Fruit fly (Drosophila melanogaster) whole organism, embryonic: ENCODE measurements around the gene Nmdar1.
A peak's percentile ranks its signal among the peaks of the same experiment; 100 is the strongest.

Experiments
- Bgb ChIP-seq: fragments of 200-800 bp; sonication (Bioruptor generic); IDR thresholded peaks from 2 replicates; pipeline ENCODE4 v1.3.6; 2022; ENCODE audit warnings: missing biosample characterization, missing genetic modification characterization; ENCODE audit not compliant: partially characterized antibody
- CG10462 ChIP-seq: fragments of 200-800 bp; sonication (Bioruptor generic); optimal IDR thresholded peaks from 2 replicates; lab custom pipeline; 2016; ENCODE audit warnings: missing biosample characterization, missing genetic modification characterization
- CG10959 ChIP-seq: fragments of 200-800 bp; sonication (Bioruptor generic); IDR thresholded peaks from 2 replicates; pipeline ENCODE4 v1.3.6; 2022; ENCODE audit warnings: missing biosample characterization, missing genetic modification characterization
- CG11696 ChIP-seq: fragments of 200-800 bp; sonication (Bioruptor generic); IDR thresholded peaks from 2 replicates; pipeline ENCODE4 v1.3.6; 2022; ENCODE audit warnings: missing biosample characterization, missing genetic modification characterization
- CG13287 ChIP-seq: fragments of 200-800 bp; sonication (Bioruptor generic); IDR thresholded peaks from 2 replicates; pipeline ENCODE4 v1.3.6; 2022; ENCODE audit warnings: missing biosample characterization, missing genetic modification characterization; ENCODE audit not compliant: partially characterized antibody
- CG13775 ChIP-seq: fragments of 200-800 bp; sonication (Bioruptor generic); optimal IDR thresholded peaks from 3 replicates; lab custom pipeline; 2017; ENCODE audit warnings: missing biosample characterization, mild to moderate bottlenecking, missing genetic modification characterization
- CG15073 ChIP-seq: fragments of 200-800 bp; sonication (Bioruptor generic); optimal IDR thresholded peaks from 2 replicates; lab custom pipeline; 2016; ENCODE audit warnings: missing biosample characterization, missing genetic modification characterization
- CG15514 ChIP-seq: fragments of 200-800 bp; sonication (Bioruptor generic); optimal IDR thresholded peaks from 3 replicates; lab custom pipeline; 2017; ENCODE audit warnings: missing biosample characterization, missing genetic modification characterization, mild to moderate bottlenecking, moderate library complexity, missing genetic modification reagents
- CG17361 ChIP-seq: fragments of 200-800 bp; sonication (Bioruptor generic); IDR thresholded peaks from 3 replicates; pipeline ENCODE4 v1.3.6; 2022; ENCODE audit warnings: missing biosample characterization, missing genetic modification characterization
- CG30403 ChIP-seq: fragments of 200-800 bp; sonication (Bioruptor generic); optimal IDR thresholded peaks from 3 replicates; lab custom pipeline; 2016; ENCODE audit warnings: missing biosample characterization, missing genetic modification characterization
- CG6765 ChIP-seq: fragments of 200-800 bp; sonication (Bioruptor generic); optimal IDR thresholded peaks from 3 replicates; lab custom pipeline; 2017; ENCODE audit warnings: missing biosample characterization, mild to moderate bottlenecking, missing genetic modification characterization
- CG8388 ChIP-seq: fragments of 200-800 bp; sonication (Bioruptor generic); optimal IDR thresholded peaks from 2 replicates; lab custom pipeline; 2019; ENCODE audit warnings: missing biosample characterization, mild to moderate bottlenecking, missing genetic modification characterization, moderate library complexity
- CG9797 ChIP-seq: fragments of 200-800 bp; sonication (Bioruptor generic); optimal IDR thresholded peaks from 3 replicates; lab custom pipeline; 2018; ENCODE audit warnings: missing biosample characterization, mild to moderate bottlenecking, missing genetic modification characterization
- D ChIP-seq, 2 experiments: fragments of 200-800 bp in 1 of 2; fragments of >200 bp in 1 of 2; sonication (Bioruptor generic) in 1 of 2; optimal IDR thresholded peaks; 2 replicates in 1 of 2; 3 replicates in 1 of 2; lab custom pipeline; 2017; ENCODE audit warnings: mild to moderate bottlenecking in 1 of 2, missing biosample characterization in 1 of 2, missing genetic modification characterization in 1 of 2, missing genetic modification reagents in 1 of 2
- Fer1 ChIP-seq: fragments of 200-800 bp; sonication (Bioruptor generic); optimal IDR thresholded peaks from 2 replicates; lab custom pipeline; 2017; ENCODE audit warnings: missing biosample characterization, mild to moderate bottlenecking, missing genetic modification characterization
- GATAe ChIP-seq: fragments of 200-800 bp; sonication (Bioruptor generic); conservative IDR thresholded peaks from 2 replicates; pipeline ENCODE4 v1.3.6; 2022; ENCODE audit warnings: missing biosample characterization, missing genetic modification characterization
- Mad ChIP-seq: fragments of 200-800 bp; sonication (Bioruptor generic); optimal IDR thresholded peaks from 2 replicates; lab custom pipeline; 2016; ENCODE audit warnings: missing biosample characterization, missing genetic modification characterization
- Myb ChIP-seq: fragments of 200-800 bp; sonication (Bioruptor generic); optimal IDR thresholded peaks from 2 replicates; lab custom pipeline; 2016; ENCODE audit warnings: missing biosample characterization, missing genetic modification characterization
- NC2α ChIP-seq: fragments of 200-800 bp; sonication (Bioruptor generic); optimal IDR thresholded peaks from 2 replicates; lab custom pipeline; 2016; ENCODE audit warnings: missing biosample characterization, missing genetic modification characterization
- Nf-YB ChIP-seq: fragments of 200-800 bp; sonication (Bioruptor generic); optimal IDR thresholded peaks from 3 replicates; lab custom pipeline; 2019; ENCODE audit warnings: missing biosample characterization, mild to moderate bottlenecking, missing genetic modification characterization, moderate library complexity
- Ptx1 ChIP-seq: fragments of 200-800 bp; sonication (Bioruptor generic); IDR thresholded peaks from 2 replicates; pipeline ENCODE4 v1.3.6; 2022; ENCODE audit warnings: missing biosample characterization, missing genetic modification characterization
- Scr ChIP-seq: fragments of 200-800 bp; sonication (Bioruptor generic); IDR thresholded peaks from 2 replicates; pipeline ENCODE4 v1.3.6; 2022; ENCODE audit warnings: missing biosample characterization, missing genetic modification characterization; ENCODE audit not compliant: partially characterized antibody
- Sry-δ ChIP-seq: fragments of 200-800 bp; sonication (Bioruptor generic); optimal IDR thresholded peaks from 2 replicates; lab custom pipeline; 2016; ENCODE audit warnings: missing biosample characterization, missing genetic modification characterization
- Xrp1 ChIP-seq: fragments of 200-800 bp; sonication (Bioruptor generic); IDR thresholded peaks from 2 replicates; pipeline ENCODE4 v1.3.6; 2022; ENCODE audit warnings: missing biosample characterization, missing genetic modification characterization
- aop ChIP-seq: fragments of 200-800 bp; sonication (Bioruptor generic); IDR thresholded peaks from 2 replicates; pipeline ENCODE4 v1.3.6; 2022; ENCODE audit warnings: missing biosample characterization, missing genetic modification characterization
- bcd ChIP-seq: fragments of 200-800 bp; sonication (Bioruptor generic); optimal IDR thresholded peaks from 2 replicates; lab custom pipeline; 2017; ENCODE audit warnings: missing biosample characterization, mild to moderate bottlenecking, missing genetic modification characterization
- caup ChIP-seq: fragments of 200-800 bp; sonication (Bioruptor generic); optimal IDR thresholded peaks from 3 replicates; lab custom pipeline; 2017; ENCODE audit warnings: missing biosample characterization, mild to moderate bottlenecking, missing genetic modification characterization, moderate library complexity; ENCODE audit not compliant: severe bottlenecking
- cg ChIP-seq: fragments of 200-800 bp; sonication (Bioruptor generic); optimal IDR thresholded peaks from 3 replicates; lab custom pipeline; 2019; ENCODE audit warnings: missing biosample characterization, mild to moderate bottlenecking, missing genetic modification characterization, moderate library complexity
- emc ChIP-seq: fragments of 200-800 bp; sonication (Bioruptor generic); optimal IDR thresholded peaks from 2 replicates; lab custom pipeline; 2016; ENCODE audit warnings: missing biosample characterization, missing genetic modification characterization
- fd3F ChIP-seq: fragments of 200-800 bp; sonication (Bioruptor generic); optimal IDR thresholded peaks from 2 replicates; lab custom pipeline; 2018; ENCODE audit warnings: missing biosample characterization, mild to moderate bottlenecking, missing genetic modification characterization, moderate library complexity
- fru ChIP-seq: fragments of >200 bp; optimal IDR thresholded peaks from 2 replicates; lab custom pipeline; 2017
- gcm2 ChIP-seq: fragments of 200-800 bp; sonication (Bioruptor generic); optimal IDR thresholded peaks from 2 replicates; lab custom pipeline; 2016; ENCODE audit warnings: missing biosample characterization, missing genetic modification characterization
- grn ChIP-seq: fragments of 200-800 bp; sonication (Bioruptor generic); optimal IDR thresholded peaks from 3 replicates; lab custom pipeline; 2017; ENCODE audit warnings: missing biosample characterization, missing genetic modification characterization
- gro ChIP-seq: fragments of 200-800 bp; sonication (Bioruptor generic); optimal IDR thresholded peaks from 2 replicates; lab custom pipeline; 2016; ENCODE audit warnings: missing biosample characterization, missing genetic modification characterization
- hbn ChIP-seq: fragments of 200-800 bp; sonication (Bioruptor generic); IDR thresholded peaks from 2 replicates; pipeline ENCODE4 v1.3.6; 2022; ENCODE audit warnings: missing biosample characterization, missing genetic modification characterization; ENCODE audit not compliant: partially characterized antibody
- hth ChIP-seq: fragments of >200 bp; optimal IDR thresholded peaks from 2 replicates; lab custom pipeline; 2017; ENCODE audit warnings: inconsistent platforms
- insv ChIP-seq, 2 experiments: fragments of 200-800 bp; sonication (Bioruptor generic); optimal IDR thresholded peaks; 3 replicates each; lab custom pipeline; 2016 to 2018; ENCODE audit warnings: missing biosample characterization in 2 of 2, missing genetic modification characterization in 2 of 2
- lbe ChIP-seq: fragments of 200-800 bp; sonication (Bioruptor generic); optimal IDR thresholded peaks from 2 replicates; lab custom pipeline; 2016; ENCODE audit warnings: missing biosample characterization, mild to moderate bottlenecking, missing genetic modification characterization
- maf-S ChIP-seq: fragments of 200-800 bp; sonication (Bioruptor generic); optimal IDR thresholded peaks from 2 replicates; lab custom pipeline; 2016; ENCODE audit warnings: missing biosample characterization, missing genetic modification characterization
- nau ChIP-seq: fragments of 200-800 bp; sonication (Bioruptor generic); optimal IDR thresholded peaks from 3 replicates; lab custom pipeline; 2017; ENCODE audit warnings: missing biosample characterization, mild to moderate bottlenecking, missing genetic modification characterization, missing genetic modification reagents
- nmo ChIP-seq: fragments of 200-800 bp; sonication (Bioruptor generic); optimal IDR thresholded peaks from 2 replicates; lab custom pipeline; 2018; ENCODE audit warnings: missing biosample characterization, mild to moderate bottlenecking, missing genetic modification characterization, moderate library complexity
- nom ChIP-seq: fragments of 200-800 bp; sonication (Bioruptor generic); optimal IDR thresholded peaks from 2 replicates; lab custom pipeline; 2017; ENCODE audit warnings: missing biosample characterization, missing genetic modification characterization, mild to moderate bottlenecking, moderate library complexity, missing genetic modification reagents
- pfk ChIP-seq: fragments of 200-800 bp; sonication (Bioruptor generic); optimal IDR thresholded peaks from 2 replicates; lab custom pipeline; 2018; ENCODE audit warnings: missing biosample characterization, mild to moderate bottlenecking, missing genetic modification characterization, moderate library complexity
- pros ChIP-seq: fragments of 200-800 bp; sonication (Bioruptor generic); optimal IDR thresholded peaks from 3 replicates; lab custom pipeline; 2019; ENCODE audit warnings: missing biosample characterization, mild to moderate bottlenecking, missing genetic modification characterization, moderate library complexity
- rib ChIP-seq: fragments of 200-800 bp; sonication (Bioruptor generic); IDR thresholded peaks from 2 replicates; pipeline ENCODE4 v1.3.6; 2022; ENCODE audit warnings: missing biosample characterization, missing genetic modification characterization
- row ChIP-seq: fragments of 200-800 bp; sonication (Bioruptor generic); IDR thresholded peaks from 3 replicates; pipeline ENCODE4 v1.3.6; 2022; ENCODE audit warnings: missing biosample characterization, missing genetic modification characterization
- slbo ChIP-seq: fragments of 200-800 bp; sonication (Bioruptor generic); IDR thresholded peaks from 2 replicates; pipeline ENCODE4 v1.3.6; 2022; ENCODE audit warnings: missing biosample characterization, missing genetic modification characterization
- trem ChIP-seq: fragments of 200-800 bp; optimal IDR thresholded peaks from 3 replicates; lab custom pipeline; 2019; ENCODE audit warnings: missing biosample characterization, mild to moderate bottlenecking, missing genetic modification characterization, moderate library complexity
- twi ChIP-seq: fragments of 200-800 bp; optimal IDR thresholded peaks from 2 replicates; lab custom pipeline; 2019; ENCODE audit warnings: missing biosample characterization, mild to moderate bottlenecking, missing genetic modification characterization, moderate library complexity

The Nmdar1 gene

DNA sequence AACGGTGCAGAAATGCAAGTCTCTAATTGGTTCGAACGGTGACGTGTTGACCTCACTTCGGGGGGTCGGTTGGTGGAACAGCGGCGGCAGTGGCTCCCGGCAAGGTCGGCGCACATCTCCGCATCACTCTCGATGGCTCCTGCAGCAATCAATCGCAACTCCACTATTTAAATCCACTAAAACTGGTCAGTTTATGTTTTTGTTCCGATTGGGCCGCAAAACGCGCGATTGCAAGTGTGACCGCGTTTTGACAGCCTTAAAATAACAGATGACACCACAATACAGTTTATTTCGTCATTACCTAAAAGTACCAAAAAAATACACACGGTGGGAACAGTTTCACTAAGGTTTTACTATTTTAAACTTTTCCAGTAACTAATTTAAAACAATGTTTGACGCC lies 58.6 kb downstream of the Nmdar1 start, which contains the start of gene PEK (continued):
- TF ChIP-seq pfk (GFP tag; lab: Kevin White, UChicago), result no peak
- no peak for TF ChIP-seq CG30403 (GFP tag; lab: Kevin White, UChicago)
- peak; percentile 13 for TF ChIP-seq CG15514 (GFP tag; lab: Kevin White, UChicago)
- no peak for TF ChIP-seq slbo (GFP tag; lab: Robert Waterston, UW)
- no peak for TF ChIP-seq rib (GFP tag; lab: Robert Waterston, UW)
- TF ChIP-seq insv (GFP tag; optimal IDR thresholded peaks at IDR 0.05; lab: Kevin White, UChicago), result peak in 1 of 2 experiments; percentile 61
- TF ChIP-seq Scr (GFP tag; lab: Robert Waterston, UW), result 0 out of 2 replicates have a peak, but pooled peaks have one; percentile 13
- TF ChIP-seq Myb (GFP tag; lab: Kevin White, UChicago), result peak; percentile 5
- TF ChIP-seq CG13287 (GFP tag; lab: Robert Waterston, UW), result peak; percentile 11; the same call in 1 of the 2 replicates
- TF ChIP-seq aop, result no peak
- TF ChIP-seq maf-S (GFP tag; lab: Kevin White, UChicago), result no peak
- peak; percentile 44 for TF ChIP-seq nom
- TF ChIP-seq CG17361 (GFP tag; lab: Robert Waterston, UW), result no peak
- no peak for TF ChIP-seq emc (GFP tag; lab: Kevin White, UChicago)
- TF ChIP-seq row (GFP tag; lab: Robert Waterston, UW), result 0 out of 3 replicates have a peak, but pooled peaks have one; percentile 20
- TF ChIP-seq Sry-δ, result peak; percentile 6
- no peak for TF ChIP-seq hth (lab: Kevin White, UChicago)
- peak; percentile 0 for TF ChIP-seq D (optimal IDR thresholded peaks at IDR 0.05; lab: Kevin White, UChicago)
- TF ChIP-seq D (GFP tag; optimal IDR thresholded peaks at IDR 0.05; lab: Kevin White, UChicago), result no peak
- TF ChIP-seq fru (lab: Kevin White, UChicago), result no peak
- 0 out of 2 replicates have a peak, but pooled peaks have one; percentile 29 for TF ChIP-seq hbn
- no peak for TF ChIP-seq CG6765 (GFP tag; lab: Kevin White, UChicago)
- TF ChIP-seq CG9797 (GFP tag; lab: Kevin White, UChicago), result peak; percentile 69
- peak; percentile 53 for TF ChIP-seq Nf-YB (GFP tag; lab: Kevin White, UChicago)
- TF ChIP-seq nmo, result peak; percentile 7
- TF ChIP-seq trem (tag; lab: Kevin White, UChicago), result peak; percentile 44
- no peak for TF ChIP-seq NC2α (GFP tag; lab: Kevin White, UChicago)
- TF ChIP-seq, all 482 proteins: peak for 43

DNA sequence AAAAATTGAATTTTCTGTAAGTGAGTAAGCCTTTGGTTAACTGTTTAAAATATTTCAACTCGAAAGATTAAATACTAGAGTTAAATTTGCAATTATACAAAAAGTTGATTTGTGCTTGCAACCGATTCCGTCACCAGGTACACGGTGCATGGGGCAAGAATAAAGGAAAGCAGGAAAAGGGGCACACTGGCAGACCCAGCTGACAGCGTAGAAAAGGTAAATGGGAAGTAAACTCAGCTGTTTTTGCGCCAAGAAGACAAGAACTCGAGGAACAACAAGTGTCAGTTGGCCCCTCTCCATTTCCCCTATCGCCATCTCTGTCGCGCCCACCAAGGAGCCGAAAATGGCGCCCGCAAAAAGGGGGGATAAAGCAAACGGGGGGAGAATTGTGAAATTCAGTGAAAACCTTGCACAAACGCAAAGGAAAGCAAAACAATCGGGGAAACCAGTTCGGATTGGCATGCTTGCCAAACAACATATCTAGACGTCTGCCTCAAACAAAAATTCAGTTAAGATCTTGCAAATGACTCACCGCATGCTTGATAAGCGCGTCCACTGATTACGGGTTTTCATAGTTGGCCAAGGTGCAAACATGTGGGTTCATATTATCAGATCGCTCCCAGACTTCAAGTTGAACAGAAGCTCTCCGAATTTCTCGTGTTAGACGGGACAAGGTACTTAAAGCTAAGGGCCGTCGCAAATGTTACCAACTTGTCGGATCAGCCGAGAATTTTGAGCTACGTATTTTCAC lies 59.8 kb downstream of the Nmdar1 start:
- no peak for TF ChIP-seq Fer1 (GFP tag; lab: Kevin White, UChicago)
- no peak for TF ChIP-seq gcm2 (GFP tag; lab: Kevin White, UChicago)
- TF ChIP-seq CG15073 (GFP tag; lab: Kevin White, UChicago), result no peak
- TF ChIP-seq Mad (GFP tag; lab: Kevin White, UChicago), result no peak
- TF ChIP-seq CG8388 (GFP tag; lab: Kevin White, UChicago), result no peak
- peak; percentile 78 for TF ChIP-seq grn (GFP tag; lab: Kevin White, UChicago)
- TF ChIP-seq twi, result no peak
- TF ChIP-seq CG13775 (GFP tag; lab: Kevin White, UChicago), result no peak
- no peak for TF ChIP-seq gro (GFP tag; lab: Kevin White, UChicago)
- no peak for TF ChIP-seq lbe (GFP tag; lab: Kevin White, UChicago)
- no peak for TF ChIP-seq caup (GFP tag; lab: Kevin White, UChicago)
- TF ChIP-seq fd3F (GFP tag; lab: Kevin White, UChicago), result no peak
- no peak for TF ChIP-seq Ptx1
- no peak for TF ChIP-seq CG6765 (GFP tag; lab: Kevin White, UChicago)
- no peak; the same call in 1 of the 2 replicates for TF ChIP-seq Bgb
- no peak for TF ChIP-seq cg (GFP tag; lab: Kevin White, UChicago)
- no peak for TF ChIP-seq CG10959 (GFP tag; lab: Robert Waterston, UW)
- no peak for TF ChIP-seq nau (GFP tag; lab: Kevin White, UChicago)
- TF ChIP-seq GATAe, result no peak
- no peak for TF ChIP-seq bcd (GFP tag; lab: Kevin White, UChicago)
- no peak for TF ChIP-seq CG10462 (GFP tag; lab: Kevin White, UChicago)
- peak; percentile 25 for TF ChIP-seq pros (GFP tag; lab: Kevin White, UChicago)
- no peak for TF ChIP-seq Xrp1
- TF ChIP-seq CG11696 (GFP tag; lab: Robert Waterston, UW), result no peak
